Fruit fly (Drosophila melanogaster): ENCODE data around the gene Jon65Aii.

dm6 chr3L:6065881-6066389, 13.8 kb downstream of the Jon65Aii start, which contains the start of gene CG42269:
- TF ChIP-seq psq (optimal IDR thresholded peaks at IDR 0.05) (no peak), h (optimal IDR thresholded peaks at IDR 0.05) (no peak), Sin3A (optimal IDR thresholded peaks at IDR 0.05) (no peak), Myc (optimal IDR thresholded peaks at IDR 0.05) (no peak), insv (optimal IDR thresholded peaks at IDR 0.05) (no peak), ttk (optimal IDR thresholded peaks at IDR 0.05) (no peak)
